Worm (Caenorhabditis elegans) whole organism, young adult: Measurements from ENCODE around the gene Y57E12AR.1.

Source experiments
- B0019.2 ChIP-seq: fragments of 200-800 bp; sonication (Bioruptor generic); conservative IDR thresholded peaks from 2 replicates; pipeline ENCODE4 v1.3.6; 2022; ENCODE audit warnings: missing genetic modification reagents, missing genetic modification characterization, missing compliant biosample characterization
- B0035.1 ChIP-seq: sonication (generic microtip); optimal IDR thresholded peaks from 2 replicates; lab custom pipeline; 2016; ENCODE audit warnings: missing genetic modification characterization, mild to moderate bottlenecking, missing compliant biosample characterization, missing genotype, missing genetic modification reagents
- C17E4.6 ChIP-seq: fragments of 200-800 bp; sonication (Bioruptor generic); IDR thresholded peaks from 2 replicates; pipeline ENCODE4 v1.3.6; 2022; ENCODE audit warnings: missing genetic modification reagents, missing genetic modification characterization, missing compliant biosample characterization
- F49E8.2 ChIP-seq: sonication (generic microtip); optimal IDR thresholded peaks from 3 replicates; lab custom pipeline; 2017; ENCODE audit warnings: missing genetic modification characterization, mild to moderate bottlenecking, missing compliant biosample characterization, antibody characterized with exemption, moderate library complexity; ENCODE audit not compliant: insufficient read depth
- F52B5.7 ChIP-seq: sonication (generic microtip); optimal IDR thresholded peaks from 2 replicates; lab custom pipeline; 2016; ENCODE audit warnings: mild to moderate bottlenecking, missing genetic modification characterization, missing compliant biosample characterization
- K11D2.4 ChIP-seq: fragments of 200-800 bp; sonication (Bioruptor generic); IDR thresholded peaks from 2 replicates; pipeline ENCODE4 v1.3.6; 2022; ENCODE audit warnings: missing genetic modification reagents, missing genetic modification characterization, missing compliant biosample characterization
- K12H6.12 ChIP-seq: fragments of 200-800 bp; sonication (Bioruptor generic); optimal IDR thresholded peaks from 2 replicates; lab custom pipeline; 2018; ENCODE audit warnings: mild to moderate bottlenecking, missing genetic modification characterization, missing compliant biosample characterization
- attf-5 ChIP-seq: fragments of 200-800 bp; sonication (Bioruptor generic); optimal IDR thresholded peaks from 2 replicates; lab custom pipeline; 2018; ENCODE audit warnings: mild to moderate bottlenecking, missing genetic modification characterization, missing compliant biosample characterization
- attf-6 ChIP-seq: fragments of 200-800 bp; sonication (Bioruptor generic); IDR thresholded peaks from 2 replicates; pipeline ENCODE4 v1.3.6; 2022; ENCODE audit warnings: missing genetic modification reagents, missing genetic modification characterization, missing compliant biosample characterization
- cebp-1 ChIP-seq, 2 experiments: fragments of 200-800 bp in 1 of 2; sonication (Bioruptor generic) in 1 of 2; sonication (generic microtip) in 1 of 2; IDR thresholded peaks in 1 of 2; optimal IDR thresholded peaks in 1 of 2; 2 replicates each; pipeline versions ENCODE4 v1.3.6 to Lab custom; 2017 to 2022; ENCODE audit warnings: missing compliant biosample characterization in 2 of 2, missing genetic modification characterization in 2 of 2, mild to moderate bottlenecking in 1 of 2, missing genetic modification reagents in 1 of 2, moderate library complexity in 1 of 2
- ceh-100 ChIP-seq: fragments of 200-800 bp; sonication (Bioruptor generic); IDR thresholded peaks from 2 replicates; pipeline ENCODE4 v1.3.6; 2022; ENCODE audit warnings: missing genetic modification reagents, missing genetic modification characterization, missing compliant biosample characterization
- ceh-40 ChIP-seq: fragments of 200-800 bp; sonication (Bioruptor generic); IDR thresholded peaks from 2 replicates; pipeline ENCODE4 v1.3.6; 2022; ENCODE audit warnings: missing genetic modification characterization, missing compliant biosample characterization
- chd-7 ChIP-seq: sonication (generic microtip); optimal IDR thresholded peaks from 2 replicates; lab custom pipeline; 2016; ENCODE audit warnings: mild to moderate bottlenecking, missing genetic modification characterization, moderate library complexity, missing compliant biosample characterization
- dpl-1 ChIP-seq: fragments of 150-350 bp; optimal IDR thresholded peaks from 2 replicates; lab custom pipeline; 2014; ENCODE audit warnings: missing biosample characterization, missing genetic modification reagents, missing genetic modification characterization
- efl-1 ChIP-seq: fragments of 150-350 bp; optimal IDR thresholded peaks from 2 replicates; lab custom pipeline; 2014; ENCODE audit warnings: missing biosample characterization, missing genetic modification reagents, missing genetic modification characterization
- egl-18 ChIP-seq: fragments of 200-800 bp; sonication (Bioruptor generic); IDR thresholded peaks from 2 replicates; pipeline ENCODE4 v1.3.6; 2022; ENCODE audit warnings: missing genetic modification reagents, missing genetic modification characterization, missing compliant biosample characterization
- gei-17 ChIP-seq: fragments of 200-800 bp; sonication (Bioruptor generic); optimal IDR thresholded peaks from 2 replicates; lab custom pipeline; 2018; ENCODE audit warnings: mild to moderate bottlenecking, missing genetic modification characterization, missing compliant biosample characterization
- lag-1 ChIP-seq: fragments of 200-800 bp; sonication (Bioruptor generic); IDR thresholded peaks from 2 replicates; pipeline ENCODE4 v1.3.6; 2022; ENCODE audit warnings: missing genetic modification reagents, missing genetic modification characterization, missing compliant biosample characterization
- let-526 ChIP-seq: fragments of 200-800 bp; sonication (Bioruptor generic); IDR thresholded peaks from 2 replicates; pipeline ENCODE4 v1.3.6; 2022; ENCODE audit warnings: missing genetic modification reagents, missing genetic modification characterization, missing compliant biosample characterization
- lin-26 ChIP-seq: fragments of 200-800 bp; sonication (Bioruptor generic); IDR thresholded peaks from 2 replicates; pipeline ENCODE4 v1.3.6; 2022; ENCODE audit warnings: missing genetic modification reagents, missing genetic modification characterization, missing compliant biosample characterization
- nfya-1 ChIP-seq: sonication (generic microtip); optimal IDR thresholded peaks from 2 replicates; lab custom pipeline; 2017; ENCODE audit warnings: antibody characterized with exemption, missing compliant biosample characterization, missing genetic modification characterization, borderline replicate concordance; ENCODE audit not compliant: insufficient read depth
- pbrm-1 ChIP-seq: fragments of 200-800 bp; sonication (Bioruptor generic); IDR thresholded peaks from 2 replicates; pipeline ENCODE4 v1.3.6; 2022; ENCODE audit warnings: missing genetic modification reagents, missing genetic modification characterization, missing compliant biosample characterization
- repo-1 ChIP-seq: sonication (generic microtip); optimal IDR thresholded peaks from 2 replicates; lab custom pipeline; 2017; ENCODE audit warnings: mild to moderate bottlenecking, missing genetic modification characterization, missing compliant biosample characterization
- rpc-1 ChIP-seq, 2 experiments: fragments of 150-350 bp in 1 of 2; sonication (generic microtip) in 1 of 2; optimal IDR thresholded peaks; 2 replicates each; lab custom pipeline; 2014 to 2018; ENCODE audit warnings: missing biosample characterization in 1 of 2, missing genetic modification characterization in 1 of 2, missing genetic modification reagents in 1 of 2, missing genotype in 1 of 2
- sea-2 ChIP-seq: fragments of 200-800 bp; sonication (Bioruptor generic); IDR thresholded peaks from 2 replicates; pipeline ENCODE4 v1.3.6; 2022; ENCODE audit warnings: missing genetic modification characterization, missing compliant biosample characterization
- somi-1 ChIP-seq: fragments of 200-800 bp; sonication (Bioruptor generic); optimal IDR thresholded peaks from 2 replicates; lab custom pipeline; 2018; ENCODE audit warnings: mild to moderate bottlenecking, missing genetic modification characterization, missing compliant biosample characterization
- sptf-2 ChIP-seq: fragments of 200-800 bp; sonication (Bioruptor generic); optimal IDR thresholded peaks from 2 replicates; lab custom pipeline; 2018; ENCODE audit warnings: mild to moderate bottlenecking, missing genetic modification characterization, missing compliant biosample characterization
- tlf-1 ChIP-seq: fragments of 200-800 bp; sonication (Bioruptor generic); optimal IDR thresholded peaks from 2 replicates; lab custom pipeline; 2018; ENCODE audit warnings: mild to moderate bottlenecking, missing genetic modification characterization, missing compliant biosample characterization
- xnd-1 ChIP-seq: sonication (generic microtip); optimal IDR thresholded peaks from 2 replicates; lab custom pipeline; 2016; ENCODE audit warnings: missing genotype, missing genetic modification reagents, missing genetic modification characterization, missing compliant biosample characterization
- zfh-2 ChIP-seq: fragments of 200-800 bp; sonication (Bioruptor generic); conservative IDR thresholded peaks from 2 replicates; pipeline ENCODE4 v1.3.6; 2022; ENCODE audit warnings: missing genetic modification reagents, missing genetic modification characterization, missing compliant biosample characterization
- ztf-3 ChIP-seq: fragments of 200-800 bp; sonication (Bioruptor generic); optimal IDR thresholded peaks from 2 replicates; lab custom pipeline; 2018; ENCODE audit warnings: mild to moderate bottlenecking, missing genetic modification characterization, missing compliant biosample characterization

Y57E12AR.1 gene

DNA sequence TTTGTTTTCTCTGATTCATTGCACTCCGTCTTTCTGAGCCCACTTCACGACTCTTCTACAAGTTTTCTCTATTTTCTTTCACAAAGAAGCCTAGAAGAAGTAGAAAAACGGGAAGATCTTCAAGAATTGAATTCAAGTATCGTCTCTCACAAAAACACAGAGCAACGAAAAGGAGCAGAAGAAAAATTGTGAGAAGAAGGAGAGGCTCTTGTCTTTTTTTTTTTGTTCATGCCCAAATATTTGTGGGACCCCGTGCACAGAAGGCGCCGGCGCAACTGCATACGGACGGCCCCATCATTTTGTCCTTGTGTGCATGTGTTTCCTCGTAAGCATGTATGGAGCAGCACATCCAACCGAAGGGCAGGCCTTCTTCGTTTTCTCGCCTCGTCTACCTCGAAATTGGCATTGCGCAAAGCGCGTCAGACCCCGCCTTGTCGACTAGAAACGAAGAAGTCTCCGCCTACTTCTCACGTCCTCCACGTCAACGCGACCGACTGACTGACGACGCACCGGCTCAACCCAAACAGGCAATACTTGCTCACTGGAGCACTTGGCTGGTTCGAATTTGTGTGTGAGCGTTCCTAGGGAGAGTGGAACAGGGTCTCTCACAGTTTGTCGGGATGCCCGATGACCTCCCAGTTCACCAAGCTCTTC, 41.5 kb upstream of the Y57E12AR.1 start:
- no peak for TF ChIP-seq efl-1 (GFP tag; lab: Kevin White, UChicago)
- TF ChIP-seq sptf-2: no peak
- no peak for TF ChIP-seq ztf-3 (GFP tag; lab: Kevin White, UChicago)
- peak; percentile 67; the same call in 1 of the 2 replicates for TF ChIP-seq zfh-2 (GFP tag; lab: Robert Waterston, UW)
- no peak for TF ChIP-seq gei-17 (GFP tag; lab: Kevin White, UChicago)
- no peak for TF ChIP-seq C17E4.6 (GFP tag; lab: Robert Waterston, UW)
- TF ChIP-seq ceh-100 (GFP tag; lab: Robert Waterston, UW): no peak
- no peak for TF ChIP-seq lag-1 (GFP tag; lab: Robert Waterston, UW)
- 0 out of 2 replicates have a peak, but pooled peaks have one; percentile 65 for TF ChIP-seq egl-18 (GFP tag; lab: Robert Waterston, UW)

ce11 chrV:7103247-7103646, 38.1 kb upstream of the Y57E12AR.1 start, which contains the start of gene odr-2:
Gene odr-2, plus strand, starts transcription at chrV:7103547.
- TF ChIP-seq sea-2 (GFP tag; lab: Robert Waterston, UW): no peak
- TF ChIP-seq K12H6.12 (tag; lab: Kevin White, UChicago): no peak
- no peak for TF ChIP-seq B0035.1 (tag; lab: Kevin White, UChicago)
- TF ChIP-seq tlf-1 (GFP tag; lab: Kevin White, UChicago): no peak
- no peak for TF ChIP-seq B0019.2 (GFP tag; lab: Robert Waterston, UW)
- TF ChIP-seq ceh-100 (GFP tag; lab: Robert Waterston, UW): no peak
- TF ChIP-seq K11D2.4: no peak
- no peak for TF ChIP-seq let-526 (GFP tag; lab: Robert Waterston, UW)
- TF ChIP-seq attf-5: no peak
- no peak for TF ChIP-seq nfya-1
- TF ChIP-seq cebp-1 (GFP tag; IDR thresholded peaks at IDR 0.05; lab: Robert Waterston, UW): no peak
- TF ChIP-seq cebp-1 (tag; optimal IDR thresholded peaks at IDR 0.05; lab: Kevin White, UChicago): no peak
- TF ChIP-seq repo-1: no peak

- TF ChIP-seq F49E8.2 (tag; lab: Kevin White, UChicago): no peak
- no peak for TF ChIP-seq attf-5
- TF ChIP-seq sptf-2: no peak
Observed at ce11 chrV:7096811-7097210, 31.7 kb upstream of the Y57E12AR.1 start.

DNA sequence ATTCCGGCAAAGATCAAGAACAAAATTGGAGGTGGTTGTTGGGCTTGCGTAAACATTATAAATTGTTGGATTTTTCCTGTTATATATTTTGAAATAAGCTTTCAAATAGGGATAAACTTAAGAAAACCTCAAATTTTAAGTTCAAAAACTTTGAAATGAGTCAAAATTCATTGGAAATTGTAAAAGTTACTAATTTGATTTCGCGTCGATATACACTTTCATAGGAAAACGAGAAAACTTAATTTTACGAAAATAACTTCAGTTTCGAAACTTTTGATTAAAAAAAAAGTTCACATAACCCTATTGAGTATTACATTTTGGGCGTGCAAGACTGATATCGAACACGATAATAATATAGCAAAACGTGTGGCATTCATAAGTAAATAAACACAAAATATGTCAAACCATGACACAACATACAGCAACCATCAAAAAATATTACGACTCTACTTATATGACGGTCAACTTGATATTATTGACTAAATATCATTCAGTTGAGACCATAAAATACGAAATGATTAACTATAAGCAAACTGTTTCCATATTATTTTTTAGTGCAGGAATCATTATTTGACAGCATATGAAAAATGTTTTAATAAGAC, 31.1 kb upstream of the Y57E12AR.1 start:
- TF ChIP-seq tlf-1 (GFP tag; lab: Kevin White, UChicago) (no peak), somi-1 (GFP tag; lab: Kevin White, UChicago) (no peak), attf-6 (GFP tag; lab: Robert Waterston, UW) (no peak), B0019.2 (GFP tag; lab: Robert Waterston, UW) (no peak), zfh-2 (GFP tag; lab: Robert Waterston, UW) (no peak), dpl-1 (GFP tag; lab: Kevin White, UChicago) (no peak), attf-5 (no peak), xnd-1 (tag; lab: Kevin White, UChicago) (no peak), chd-7 (tag; lab: Kevin White, UChicago) (no peak), ceh-100 (GFP tag; lab: Robert Waterston, UW) (no peak), F52B5.7 (tag; lab: Kevin White, UChicago) (no peak), lin-26 (GFP tag; lab: Robert Waterston, UW) (no peak), ceh-40 (GFP tag; lab: Robert Waterston, UW) (no peak), rpc-1 (optimal IDR thresholded peaks at IDR 0.05; lab: Kevin White, UChicago) (no peak), rpc-1 (tag; optimal IDR thresholded peaks at IDR 0.05; lab: Kevin White, UChicago) (no peak), pbrm-1 (GFP tag; lab: Robert Waterston, UW) (no peak)
